Fruit fly (Drosophila melanogaster) whole organism, embryonic: ENCODE data around the gene CG7298.

Source experiments
- Ada2b ChIP-seq: fragments of 200-800 bp; sonication (Bioruptor generic); IDR thresholded peaks from 2 replicates; pipeline ENCODE4 v1.3.6; 2022; ENCODE audit warnings: missing biosample characterization, missing genetic modification characterization
- Bdp1 ChIP-seq: fragments of 200-800 bp; sonication (Bioruptor generic); optimal IDR thresholded peaks from 3 replicates; lab custom pipeline; 2016; ENCODE audit warnings: missing biosample characterization, missing genetic modification characterization
- BtbVII ChIP-seq: fragments of 200-800 bp; sonication (Bioruptor generic); optimal IDR thresholded peaks from 3 replicates; lab custom pipeline; 2017; ENCODE audit warnings: missing biosample characterization, mild to moderate bottlenecking, missing genetic modification characterization
- CG1024 ChIP-seq: fragments of 200-800 bp; sonication (Bioruptor generic); IDR thresholded peaks from 2 replicates; pipeline ENCODE4 v1.3.6; 2022; ENCODE audit warnings: missing biosample characterization, missing genetic modification characterization
- CG10267 ChIP-seq: fragments of 200-800 bp; sonication (Bioruptor generic); optimal IDR thresholded peaks from 2 replicates; lab custom pipeline; 2018; ENCODE audit warnings: missing biosample characterization, mild to moderate bottlenecking, missing genetic modification characterization, moderate library complexity
- CG10462 ChIP-seq: fragments of 200-800 bp; sonication (Bioruptor generic); optimal IDR thresholded peaks from 2 replicates; lab custom pipeline; 2016; ENCODE audit warnings: missing biosample characterization, missing genetic modification characterization
- CG11504 ChIP-seq: fragments of 200-800 bp; sonication (Bioruptor generic); optimal IDR thresholded peaks from 3 replicates; lab custom pipeline; 2019; ENCODE audit warnings: missing biosample characterization, mild to moderate bottlenecking, missing genetic modification characterization, moderate library complexity
- CG13123 ChIP-seq: fragments of 200-800 bp; sonication (Bioruptor generic); optimal IDR thresholded peaks from 2 replicates; lab custom pipeline; 2016; ENCODE audit warnings: missing biosample characterization, missing genetic modification characterization
- CG14965 ChIP-seq: fragments of 200-800 bp; sonication (Bioruptor generic); optimal IDR thresholded peaks from 2 replicates; lab custom pipeline; 2016; ENCODE audit warnings: missing biosample characterization, missing genetic modification characterization, borderline replicate concordance
- CG15479 ChIP-seq: fragments of 200-800 bp; sonication (Bioruptor generic); optimal IDR thresholded peaks from 3 replicates; lab custom pipeline; 2019; ENCODE audit warnings: missing biosample characterization, mild to moderate bottlenecking, missing genetic modification characterization, moderate library complexity
- CG16813 ChIP-seq: fragments of 200-800 bp; sonication (Bioruptor generic); IDR thresholded peaks from 3 replicates; pipeline ENCODE4 v1.3.6; 2022; ENCODE audit warnings: missing biosample characterization, missing genetic modification characterization; ENCODE audit not compliant: partially characterized antibody
- CG17361 ChIP-seq: fragments of 200-800 bp; sonication (Bioruptor generic); IDR thresholded peaks from 3 replicates; pipeline ENCODE4 v1.3.6; 2022; ENCODE audit warnings: missing biosample characterization, missing genetic modification characterization
- CG17385 ChIP-seq: fragments of 200-800 bp; sonication (Bioruptor generic); optimal IDR thresholded peaks from 3 replicates; lab custom pipeline; 2018; ENCODE audit warnings: missing biosample characterization, mild to moderate bottlenecking, missing genetic modification characterization
- CG18764 ChIP-seq: fragments of 200-800 bp; sonication (Bioruptor generic); optimal IDR thresholded peaks from 3 replicates; lab custom pipeline; 2016; ENCODE audit warnings: missing biosample characterization, missing genetic modification characterization
- CG31365 ChIP-seq: fragments of 200-800 bp; sonication (Bioruptor generic); optimal IDR thresholded peaks from 2 replicates; lab custom pipeline; 2018; ENCODE audit warnings: missing biosample characterization, mild to moderate bottlenecking, missing genetic modification characterization
- CG42726 ChIP-seq: fragments of 200-800 bp; sonication (Bioruptor generic); IDR thresholded peaks from 2 replicates; pipeline ENCODE4 v1.3.6; 2022; ENCODE audit warnings: missing biosample characterization, missing genetic modification characterization; ENCODE audit not compliant: partially characterized antibody
- CG4707 ChIP-seq: fragments of 200-800 bp; sonication (Bioruptor generic); optimal IDR thresholded peaks from 2 replicates; lab custom pipeline; 2018; ENCODE audit warnings: missing biosample characterization, mild to moderate bottlenecking, missing genetic modification characterization, moderate library complexity
- CG6272 ChIP-seq: fragments of 200-800 bp; sonication (Bioruptor generic); IDR thresholded peaks from 2 replicates; pipeline ENCODE4 v1.3.6; 2022; ENCODE audit warnings: missing biosample characterization, missing genetic modification characterization
- CG7372 ChIP-seq: fragments of 200-800 bp; sonication (Bioruptor generic); IDR thresholded peaks from 2 replicates; pipeline ENCODE4 v1.3.6; 2022; ENCODE audit warnings: missing biosample characterization, missing genetic modification characterization
- CG9932 ChIP-seq: fragments of 200-800 bp; sonication (Bioruptor generic); IDR thresholded peaks from 2 replicates; pipeline ENCODE4 v1.3.6; 2022; ENCODE audit warnings: missing biosample characterization, missing genetic modification characterization
- Dip2 ChIP-seq: fragments of 200-800 bp; sonication (Bioruptor generic); IDR thresholded peaks from 2 replicates; pipeline ENCODE4 v1.3.6; 2022; ENCODE audit warnings: missing biosample characterization, missing genetic modification characterization
- GATAe ChIP-seq: fragments of 200-800 bp; sonication (Bioruptor generic); conservative IDR thresholded peaks from 2 replicates; pipeline ENCODE4 v1.3.6; 2022; ENCODE audit warnings: missing biosample characterization, missing genetic modification characterization
- Gsc ChIP-seq: fragments of 200-800 bp; sonication (Bioruptor generic); IDR thresholded peaks from 2 replicates; pipeline ENCODE4 v1.3.6; 2022; ENCODE audit warnings: missing biosample characterization, missing genetic modification characterization
- Hey ChIP-seq: fragments of 200-800 bp; sonication (Bioruptor generic); optimal IDR thresholded peaks from 3 replicates; lab custom pipeline; 2018; ENCODE audit warnings: missing biosample characterization, mild to moderate bottlenecking, missing genetic modification characterization
- Jarid2 ChIP-seq: fragments of 200-800 bp; sonication (Bioruptor generic); optimal IDR thresholded peaks from 3 replicates; lab custom pipeline; 2017; ENCODE audit warnings: mild to moderate bottlenecking, missing biosample characterization, missing genetic modification reagents, missing genetic modification characterization
- Nf-YB ChIP-seq: fragments of 200-800 bp; sonication (Bioruptor generic); optimal IDR thresholded peaks from 3 replicates; lab custom pipeline; 2019; ENCODE audit warnings: missing biosample characterization, mild to moderate bottlenecking, missing genetic modification characterization, moderate library complexity
- NfI ChIP-seq: fragments of 200-800 bp; sonication (Bioruptor generic); optimal IDR thresholded peaks from 3 replicates; lab custom pipeline; 2018; ENCODE audit warnings: missing biosample characterization, mild to moderate bottlenecking, missing genetic modification characterization, moderate library complexity
- Pdp1 ChIP-seq, 2 experiments: fragments of 200-800 bp; sonication (Bioruptor generic); optimal IDR thresholded peaks; 3 replicates each; lab custom pipeline; 2016; ENCODE audit warnings: missing biosample characterization in 2 of 2, missing genetic modification characterization in 2 of 2, mild to moderate bottlenecking in 1 of 2, moderate library complexity in 1 of 2
- Sin3A ChIP-seq: fragments of >200 bp; optimal IDR thresholded peaks from 2 replicates; lab custom pipeline; 2018
- ab ChIP-seq: fragments of 200-800 bp; sonication (Bioruptor generic); optimal IDR thresholded peaks from 2 replicates; lab custom pipeline; 2016; ENCODE audit warnings: missing biosample characterization, missing genetic modification characterization
- ac ChIP-seq: fragments of 200-800 bp; sonication (Bioruptor generic); optimal IDR thresholded peaks from 3 replicates; lab custom pipeline; 2017; ENCODE audit warnings: missing biosample characterization, mild to moderate bottlenecking, missing genetic modification characterization
- ap ChIP-seq: fragments of 200-800 bp; sonication (Bioruptor generic); IDR thresholded peaks from 2 replicates; pipeline ENCODE4 v1.3.6; 2022; ENCODE audit warnings: missing biosample characterization, missing genetic modification characterization
- ash1 ChIP-seq: fragments of 200-800 bp; sonication (Bioruptor generic); optimal IDR thresholded peaks from 2 replicates; lab custom pipeline; 2018; ENCODE audit warnings: missing biosample characterization, mild to moderate bottlenecking, missing genetic modification characterization
- bigmax ChIP-seq: fragments of 200-800 bp; sonication (Bioruptor generic); optimal IDR thresholded peaks from 2 replicates; lab custom pipeline; 2018; ENCODE audit warnings: missing biosample characterization, mild to moderate bottlenecking, missing genetic modification characterization
- crol ChIP-seq: fragments of 200-800 bp; sonication (Bioruptor generic); IDR thresholded peaks from 2 replicates; pipeline ENCODE4 v1.3.6; 2022; ENCODE audit warnings: missing biosample characterization, missing genetic modification characterization
- da ChIP-seq: fragments of 200-800 bp; sonication (Bioruptor generic); optimal IDR thresholded peaks from 2 replicates; lab custom pipeline; 2016; ENCODE audit warnings: missing biosample characterization, missing genetic modification characterization
- dimm ChIP-seq: fragments of 200-800 bp; sonication (Bioruptor generic); IDR thresholded peaks from 2 replicates; pipeline ENCODE4 v1.3.6; 2022; ENCODE audit warnings: missing biosample characterization, missing genetic modification characterization
- fd102C ChIP-seq: fragments of 200-800 bp; sonication (Bioruptor generic); optimal IDR thresholded peaks from 2 replicates; lab custom pipeline; 2018; ENCODE audit warnings: missing biosample characterization, mild to moderate bottlenecking, missing genetic modification characterization, moderate library complexity
- fu2 ChIP-seq: fragments of 200-800 bp; sonication (Bioruptor generic); optimal IDR thresholded peaks from 2 replicates; lab custom pipeline; 2016; ENCODE audit warnings: missing biosample characterization, missing genetic modification characterization
- grau ChIP-seq: fragments of 200-800 bp; optimal IDR thresholded peaks from 3 replicates; lab custom pipeline; 2019; ENCODE audit warnings: missing biosample characterization, mild to moderate bottlenecking, missing genetic modification characterization, moderate library complexity
- gro ChIP-seq: fragments of 200-800 bp; sonication (Bioruptor generic); optimal IDR thresholded peaks from 2 replicates; lab custom pipeline; 2016; ENCODE audit warnings: missing biosample characterization, missing genetic modification characterization
- lbe ChIP-seq: fragments of 200-800 bp; sonication (Bioruptor generic); optimal IDR thresholded peaks from 2 replicates; lab custom pipeline; 2016; ENCODE audit warnings: missing biosample characterization, mild to moderate bottlenecking, missing genetic modification characterization
- mirr ChIP-seq: fragments of 200-800 bp; sonication (Bioruptor generic); optimal IDR thresholded peaks from 3 replicates; lab custom pipeline; 2018; ENCODE audit warnings: missing biosample characterization, mild to moderate bottlenecking, missing genetic modification characterization
- rib ChIP-seq: fragments of 200-800 bp; sonication (Bioruptor generic); IDR thresholded peaks from 2 replicates; pipeline ENCODE4 v1.3.6; 2022; ENCODE audit warnings: missing biosample characterization, missing genetic modification characterization
- salm ChIP-seq: fragments of 200-800 bp; sonication (Bioruptor generic); optimal IDR thresholded peaks from 2 replicates; lab custom pipeline; 2018; ENCODE audit warnings: missing biosample characterization, mild to moderate bottlenecking, missing genetic modification characterization
- sens ChIP-seq: fragments of 200-800 bp; sonication (Bioruptor generic); peaks from one replicate; lab custom pipeline; 2016; ENCODE audit warnings: missing biosample characterization, missing genetic modification characterization
- sisA ChIP-seq: fragments of 200-800 bp; sonication (Bioruptor generic); IDR thresholded peaks from 2 replicates; pipeline ENCODE4 v1.3.6; 2022; ENCODE audit warnings: missing biosample characterization, missing genetic modification characterization
- trh ChIP-seq: fragments of 200-800 bp; sonication (Bioruptor generic); optimal IDR thresholded peaks from 2 replicates; lab custom pipeline; 2016; ENCODE audit warnings: missing biosample characterization, missing genetic modification characterization
- vfl ChIP-seq: fragments of 200-800 bp; sonication (Bioruptor generic); optimal IDR thresholded peaks from 2 replicates; lab custom pipeline; 2016; ENCODE audit warnings: missing biosample characterization, missing genetic modification characterization
- vnd ChIP-seq: fragments of 200-800 bp; sonication (Bioruptor generic); IDR thresholded peaks from 3 replicates; pipeline ENCODE4 v1.3.6; 2022; ENCODE audit warnings: missing biosample characterization, missing genetic modification characterization; ENCODE audit not compliant: partially characterized antibody

The CG7298 gene

DNA sequence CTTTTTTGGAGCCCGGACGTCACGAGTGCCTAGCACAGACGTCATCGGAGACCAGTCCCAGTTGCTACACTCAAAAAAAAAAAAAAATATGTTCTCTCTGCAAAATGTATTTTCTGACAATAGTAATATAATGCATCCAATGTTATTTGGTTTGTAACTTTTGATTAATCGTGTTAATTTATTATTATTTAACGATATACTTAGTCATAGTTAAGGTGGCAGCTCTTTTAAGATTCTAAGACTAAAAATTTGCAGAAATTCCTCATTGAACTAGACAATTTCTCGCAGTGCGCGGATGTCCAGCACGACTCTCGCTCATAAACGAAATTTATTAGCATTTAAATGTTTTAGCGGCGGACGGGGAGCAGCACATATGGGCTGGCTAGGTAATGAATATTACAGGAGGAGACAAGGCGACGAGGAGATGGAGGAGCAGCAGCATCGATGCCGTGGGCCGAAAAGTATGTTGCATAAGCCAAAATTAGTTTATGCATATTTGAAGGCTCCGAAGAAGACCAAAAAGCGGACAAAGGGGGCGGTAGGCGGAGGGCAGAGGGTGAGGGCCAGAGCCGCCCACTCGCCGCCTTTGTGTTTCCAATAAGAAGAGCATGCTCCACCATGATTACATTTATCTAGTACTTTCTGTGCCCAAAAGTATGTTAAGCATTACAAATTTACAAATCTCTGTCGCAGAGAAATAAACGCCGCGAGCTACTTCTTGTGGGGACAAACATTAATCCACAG lies 20.0 kb downstream of the CG7298 start (continued):
- TF ChIP-seq Hey (tag; lab: Kevin White, UChicago) (no peak), fd102C (GFP tag; lab: Kevin White, UChicago) (no peak), da (GFP tag; lab: Kevin White, UChicago) (no peak), bigmax (no peak), CG15479 (GFP tag; lab: Kevin White, UChicago) (no peak), sisA (GFP tag; lab: Robert Waterston, UW) (peak; percentile 25; the same call in 1 of the 2 replicates), Pdp1 (GFP tag; optimal IDR thresholded peaks at IDR 0.05; lab: Kevin White, UChicago) (peak; percentile 52 to 60), CG31365 (no peak), grau (tag; lab: Kevin White, UChicago) (peak; percentile 57), Gsc (GFP tag; lab: Robert Waterston, UW) (no peak), Nf-YB (GFP tag; lab: Kevin White, UChicago) (no peak), vnd (GFP tag; lab: Robert Waterston, UW) (no peak), Dip2 (GFP tag; lab: Robert Waterston, UW) (0 out of 2 replicates have a peak, but pooled peaks have one; percentile 12), CG42726 (GFP tag; lab: Robert Waterston, UW) (no peak), Jarid2 (GFP tag; lab: Kevin White, UChicago) (no peak), CG13123 (peak; percentile 6), NfI (GFP tag; lab: Kevin White, UChicago) (peak; percentile 52), GATAe (GFP tag; lab: Robert Waterston, UW) (no peak), CG11504 (peak; percentile 70), CG16813 (no peak), Bdp1 (no peak), CG9932 (GFP tag; lab: Robert Waterston, UW) (peak; percentile 56; the same call in 1 of the 2 replicates), CG1024 (GFP tag; lab: Robert Waterston, UW) (no peak), ac (GFP tag; lab: Kevin White, UChicago) (no peak), trh (no peak), BtbVII (peak; percentile 17), CG6272 (GFP tag; lab: Robert Waterston, UW) (no peak), sens (GFP tag; lab: Kevin White, UChicago) (peak; percentile 91), dimm (no peak), ab (no peak), CG10267 (tag; lab: Kevin White, UChicago) (peak; percentile 36), salm (no peak), fu2 (GFP tag; lab: Kevin White, UChicago) (peak; percentile 2), CG17361 (GFP tag; lab: Robert Waterston, UW) (peak; percentile 61; the same call in 2 of the 3 replicates), mirr (GFP tag; lab: Kevin White, UChicago) (no peak), vfl (GFP tag; lab: Kevin White, UChicago) (no peak), Ada2b (peak; percentile 47), rib (GFP tag; lab: Robert Waterston, UW) (no peak), CG7372 (no peak), CG10462 (no peak), CG18764 (GFP tag; lab: Kevin White, UChicago) (no peak), gro (GFP tag; lab: Kevin White, UChicago) (no peak), Sin3A (lab: Kevin White, UChicago) (no peak), ap (no peak), crol (GFP tag; lab: Robert Waterston, UW) (peak; percentile 86), ash1 (GFP tag; lab: Kevin White, UChicago) (no peak), CG4707 (no peak), CG14965 (GFP tag; lab: Kevin White, UChicago) (no peak), CG17385 (GFP tag; lab: Kevin White, UChicago) (peak; percentile 48), lbe (GFP tag; lab: Kevin White, UChicago) (no peak)
